Worm (Caenorhabditis elegans) whole organism, L4 larva: ENCODE measurements around the gene Y102A5C.4.

Source experiments
- F10B5.3 ChIP-seq: sonication (generic microtip); optimal IDR thresholded peaks from 2 replicates; lab custom pipeline; 2016; ENCODE audit warnings: mild to moderate bottlenecking, missing genetic modification characterization, missing compliant biosample characterization
- R02D3.7 ChIP-seq: fragments of 150-350 bp; sonication (generic microtip); optimal IDR thresholded peaks from 3 replicates; lab custom pipeline; 2014; ENCODE audit warnings: missing biosample characterization, missing genetic modification characterization
- T20F7.1 ChIP-seq: fragments of 200-800 bp; sonication (Bioruptor generic); optimal IDR thresholded peaks from 2 replicates; lab custom pipeline; 2018; ENCODE audit warnings: mild to moderate bottlenecking, missing genetic modification characterization, missing compliant biosample characterization
- ZK337.2 ChIP-seq: fragments of 200-800 bp; sonication (Bioruptor generic); IDR thresholded peaks from 2 replicates; pipeline ENCODE4 v1.3.6; 2022; ENCODE audit warnings: missing genetic modification reagents, missing genetic modification characterization, missing compliant biosample characterization
- ama-1 ChIP-seq: fragments of 150-350 bp; optimal IDR thresholded peaks from 2 replicates; lab custom pipeline; 2014; ENCODE audit warnings: inconsistent platforms, mixed read lengths
- ceh-32 ChIP-seq: sonication (generic microtip); optimal IDR thresholded peaks from 2 replicates; lab custom pipeline; 2016; ENCODE audit warnings: mild to moderate bottlenecking, missing genetic modification characterization, missing compliant biosample characterization; ENCODE audit not compliant: poor library complexity
- ceh-62 ChIP-seq: sonication (generic microtip); optimal IDR thresholded peaks from 2 replicates; lab custom pipeline; 2017; ENCODE audit warnings: missing biosample characterization, missing genetic modification characterization
- ces-1 ChIP-seq: fragments of 150-350 bp; sonication (generic microtip); optimal IDR thresholded peaks from 4 replicates; lab custom pipeline; 2014; ENCODE audit warnings: missing biosample characterization, missing genetic modification reagents, missing genetic modification characterization
- daf-19 ChIP-seq: fragments of 200-800 bp; sonication (Bioruptor generic); conservative IDR thresholded peaks from 2 replicates; pipeline ENCODE4 v1.3.6; 2022; ENCODE audit warnings: missing genetic modification characterization, missing compliant biosample characterization
- dmd-9 ChIP-seq: fragments of 200-800 bp; sonication (Bioruptor generic); IDR thresholded peaks from 2 replicates; pipeline ENCODE4 v1.3.6; 2022; ENCODE audit warnings: missing genetic modification reagents, missing genetic modification characterization, missing compliant biosample characterization
- duxl-1 ChIP-seq: sonication (generic microtip); optimal IDR thresholded peaks from 2 replicates; lab custom pipeline; 2016; ENCODE audit warnings: mild to moderate bottlenecking, missing genetic modification characterization, moderate library complexity, missing compliant biosample characterization; ENCODE audit not compliant: poor library complexity
- dve-1 ChIP-seq: sonication (generic microtip); optimal IDR thresholded peaks from 2 replicates; lab custom pipeline; 2017; ENCODE audit warnings: antibody characterized with exemption, mild to moderate bottlenecking, missing genetic modification characterization, missing compliant biosample characterization; ENCODE audit not compliant: insufficient read depth
- hlh-11 ChIP-seq: fragments of 200-800 bp; sonication (Bioruptor generic); optimal IDR thresholded peaks from 2 replicates; lab custom pipeline; 2018; ENCODE audit warnings: mild to moderate bottlenecking, missing genetic modification characterization, missing compliant biosample characterization
- lim-7 ChIP-seq: fragments of 200-800 bp; sonication (Bioruptor generic); IDR thresholded peaks from 2 replicates; pipeline ENCODE4 v1.3.6; 2022; ENCODE audit warnings: missing genetic modification characterization, missing compliant biosample characterization
- lin-1 ChIP-seq: fragments of 200-800 bp; sonication (Bioruptor generic); IDR thresholded peaks from 2 replicates; pipeline ENCODE4 v1.3.6; 2022; ENCODE audit warnings: missing genetic modification reagents, missing genetic modification characterization, missing compliant biosample characterization
- lsy-2 ChIP-seq, 2 experiments: fragments of 150-350 bp in 1 of 2; sonication (generic microtip) in 1 of 2; optimal IDR thresholded peaks; 2 replicates each; lab custom pipeline; 2014 to 2017; ENCODE audit warnings: missing biosample characterization in 2 of 2, missing genetic modification characterization in 2 of 2
- madf-5 ChIP-seq, 2 experiments: fragments of 200-800 bp; sonication (Bioruptor generic); IDR thresholded peaks; 2 replicates each; pipeline ENCODE4 v1.3.6; 2022; ENCODE audit warnings: missing compliant biosample characterization in 2 of 2, missing genetic modification characterization in 2 of 2
- mdl-1 ChIP-seq, 2 experiments: fragments of 150-350 bp in 1 of 2; sonication (generic microtip) in 1 of 2; optimal IDR thresholded peaks; 2 replicates each; lab custom pipeline; 2014 to 2017; ENCODE audit warnings: missing biosample characterization in 2 of 2, missing genetic modification characterization in 2 of 2
- mep-1 ChIP-seq: fragments of 150-350 bp; sonication (generic microtip); optimal IDR thresholded peaks from 3 replicates; lab custom pipeline; 2014; ENCODE audit warnings: missing biosample characterization, missing genetic modification characterization
- nhr-25 ChIP-seq: sonication (generic microtip); optimal IDR thresholded peaks from 2 replicates; lab custom pipeline; 2017; ENCODE audit warnings: missing genetic modification characterization, mild to moderate bottlenecking, missing compliant biosample characterization, antibody characterized with exemption, moderate library complexity, borderline replicate concordance; ENCODE audit not compliant: insufficient read depth
- nhr-41 ChIP-seq: fragments of 200-800 bp; sonication (Bioruptor generic); IDR thresholded peaks from 2 replicates; pipeline ENCODE4 v1.3.6; 2022; ENCODE audit warnings: missing genetic modification reagents, missing genetic modification characterization, missing compliant biosample characterization
- nhr-77 ChIP-seq: fragments of 150-350 bp; optimal IDR thresholded peaks from 2 replicates; lab custom pipeline; 2014; ENCODE audit warnings: missing biosample characterization, missing genetic modification characterization
- pha-4 ChIP-seq, 2 experiments: fragments of 150-350 bp in 1 of 2; fragments of 200-800 bp in 1 of 2; sonication (Bioruptor generic) in 1 of 2; IDR thresholded peaks in 1 of 2; optimal IDR thresholded peaks in 1 of 2; 2 replicates each; pipeline versions ENCODE4 v1.3.6 to Lab custom; 2014 to 2022; ENCODE audit warnings: missing genetic modification characterization in 2 of 2, missing genetic modification reagents in 2 of 2, missing biosample characterization in 1 of 2, missing compliant biosample characterization in 1 of 2
- pqm-1 ChIP-seq: sonication (generic microtip); optimal IDR thresholded peaks from 2 replicates; lab custom pipeline; 2017; ENCODE audit warnings: missing biosample characterization, missing genetic modification characterization
- rbr-2 ChIP-seq: sonication (generic microtip); optimal IDR thresholded peaks from 2 replicates; lab custom pipeline; 2016; ENCODE audit warnings: missing genotype, missing genetic modification characterization, missing compliant biosample characterization
- snpc-1.2 ChIP-seq: fragments of 200-800 bp; sonication (Bioruptor generic); IDR thresholded peaks from 2 replicates; pipeline ENCODE4 v1.3.6; 2022; ENCODE audit warnings: missing genetic modification reagents, missing genetic modification characterization, missing compliant biosample characterization
- tra-1 ChIP-seq: fragments of 200-800 bp; sonication (Bioruptor generic); IDR thresholded peaks from 2 replicates; pipeline ENCODE4 v1.3.6; 2022; ENCODE audit warnings: missing genetic modification reagents, missing genetic modification characterization, missing compliant biosample characterization
- unc-39 ChIP-seq: sonication (generic microtip); optimal IDR thresholded peaks from 2 replicates; lab custom pipeline; 2017; ENCODE audit warnings: missing biosample characterization, missing genetic modification characterization
- unc-62 ChIP-seq, 3 experiments: fragments of 150-350 bp in 1 of 3; sonication (generic microtip); optimal IDR thresholded peaks in 2 of 3; peaks in 1 of 3; 1 replicate in 1 of 3; 2 replicates in 2 of 3; lab custom pipeline; 2014 to 2017; ENCODE audit warnings: missing biosample characterization in 3 of 3, missing genetic modification characterization in 3 of 3, missing genetic modification reagents in 3 of 3, missing genotype in 1 of 3
- ztf-11 ChIP-seq: fragments of 150-350 bp; optimal IDR thresholded peaks from 2 replicates; lab custom pipeline; 2014; ENCODE audit warnings: missing biosample characterization, missing genetic modification characterization

Y102A5C.4 gene

DNA sequence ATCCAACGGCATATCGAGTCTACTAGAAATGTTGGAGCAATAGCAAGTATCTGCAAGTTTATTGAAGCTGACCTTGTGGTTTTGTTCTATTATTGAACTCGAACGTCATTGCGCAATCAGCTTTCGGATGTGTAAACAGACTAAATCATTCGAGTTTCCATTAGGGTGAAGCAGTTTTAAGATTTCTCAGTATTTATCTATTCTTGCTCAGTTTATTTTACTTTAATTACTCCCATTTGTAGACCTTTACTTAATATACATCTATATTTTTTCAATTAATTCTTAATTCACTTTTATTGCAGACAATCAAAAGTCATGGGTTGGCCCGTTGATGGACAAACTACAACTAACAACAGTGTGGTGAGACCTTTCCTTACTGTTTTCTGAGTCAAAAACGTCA lies 41.4 kb upstream of the Y102A5C.4 start, which contains the start of gene F09C6.14:
Gene F09C6.14 (plus strand): TSS at position 301 of the 400 bp plus-strand sequence.
- TF ChIP-seq lim-7 (GFP tag; lab: Robert Waterston, UW), result no peak

DNA sequence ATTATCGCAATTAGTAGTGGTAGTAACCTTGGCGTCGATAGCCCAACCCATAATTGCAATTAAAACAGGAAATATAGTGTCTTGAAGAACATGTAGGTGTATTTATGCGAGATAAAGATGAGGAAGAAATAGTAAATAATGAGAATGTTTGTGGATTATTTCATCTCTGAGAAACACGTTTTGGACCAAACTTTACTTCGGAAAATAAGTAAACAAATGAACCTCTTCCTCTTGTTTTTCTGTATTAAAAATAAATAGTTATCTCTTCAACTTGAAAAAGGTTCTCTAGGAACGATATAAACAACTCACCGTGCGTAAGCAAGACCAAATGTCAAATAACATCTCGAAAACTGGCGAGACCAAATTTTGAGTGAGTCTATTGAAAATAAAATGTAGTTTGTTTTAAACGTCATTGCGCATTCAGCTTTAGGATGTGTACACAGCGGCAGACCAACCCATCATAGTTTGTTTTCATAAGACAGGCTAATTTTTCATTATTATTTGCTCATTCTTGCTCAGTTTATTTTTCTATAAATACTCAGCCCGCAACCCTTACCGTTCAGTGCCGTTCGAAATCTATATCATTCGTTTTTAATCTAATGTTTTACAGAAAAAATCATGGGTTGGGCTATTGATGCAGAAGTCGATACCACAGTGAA lies 39.7 kb upstream of the Y102A5C.4 start, which contains the start of the genes F09C6.11 and F09C6.12:
Gene F09C6.11 (minus strand): TSS at position 51 of the 659 bp plus-strand sequence.
Gene F09C6.12 (plus strand): TSS at position 609 of the 659 bp plus-strand sequence.
- TF ChIP-seq pha-4 (GFP tag; IDR thresholded peaks at IDR 0.05; lab: Robert Waterston, UW) (no peak), pha-4 (tag; optimal IDR thresholded peaks at IDR 0.05; lab: Kevin White, UChicago) (peak; percentile 27), nhr-41 (GFP tag; lab: Robert Waterston, UW) (no peak)

DNA sequence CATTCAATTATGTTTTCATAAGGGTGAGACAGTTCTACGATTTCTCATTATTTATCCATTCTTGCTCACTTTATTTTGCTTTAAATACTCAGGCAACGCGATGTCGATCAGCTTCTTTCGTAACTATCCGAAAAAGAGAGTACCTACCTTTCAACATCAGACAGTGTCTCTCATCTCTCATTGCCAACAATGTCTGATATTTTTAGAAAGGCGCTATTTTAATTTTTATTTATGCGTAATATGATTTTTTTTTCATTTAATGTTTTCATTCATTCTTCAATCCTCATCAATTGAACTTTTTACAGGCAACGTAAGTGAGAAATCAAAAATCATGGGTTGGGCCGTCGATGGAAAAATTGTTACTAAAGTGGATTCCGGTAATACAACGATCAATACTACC lies 37.3 kb upstream of the Y102A5C.4 start, which contains the start of gene F09C6.13:
Gene F09C6.13 (plus strand): TSS at position 301 of the 400 bp plus-strand sequence.
- TF ChIP-seq dmd-9 (no peak), unc-62 (GFP tag; optimal IDR thresholded peaks at IDR 0.05 in 1 of 2; lab: Kevin White, UChicago) (peak in 1 of 2 experiments; percentile 6), unc-62 (tag; optimal IDR thresholded peaks at IDR 0.05; lab: Kevin White, UChicago) (no peak)

ce11 chrV:16888788-16889325 lies 33.2 kb upstream of the Y102A5C.4 start, which contains the start of the genes ifas-2 and fbxa-44:
Gene ifas-2, minus strand, starts transcription at chrV:16888888.
Gene fbxa-44, plus strand, starts transcription at chrV:16889275.
- no peak for TF ChIP-seq madf-5 (GFP tag; IDR thresholded peaks at IDR 0.05; lab: Robert Waterston, UW)
- no peak for TF ChIP-seq tra-1 (GFP tag; lab: Robert Waterston, UW)
- no peak for TF ChIP-seq mdl-1 (tag; optimal IDR thresholded peaks at IDR 0.05; lab: Kevin White, UChicago)
- no peak for TF ChIP-seq ZK337.2 (GFP tag; lab: Robert Waterston, UW)
- no peak for TF ChIP-seq pqm-1 (tag; lab: Kevin White, UChicago)

DNA sequence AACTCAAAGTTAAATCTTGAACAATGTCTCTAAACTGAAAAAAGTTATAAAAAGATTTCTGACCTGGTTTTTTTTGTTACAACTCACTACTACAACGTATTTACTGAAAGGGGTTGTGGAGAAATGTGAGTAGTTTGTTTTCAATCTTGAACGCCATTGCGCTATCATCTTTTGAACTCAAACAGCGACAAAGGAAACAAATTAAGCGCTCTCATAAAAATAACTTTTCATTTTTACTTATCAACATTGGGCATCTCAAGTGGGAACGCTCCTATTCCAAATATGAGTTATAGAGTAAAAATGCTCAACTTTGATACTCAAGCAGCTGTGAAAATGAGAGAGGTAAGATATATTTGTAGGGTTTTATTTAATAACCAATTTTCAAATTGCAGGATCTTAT lies 28.6 kb upstream of the Y102A5C.4 start, which contains the start of gene F09C6.15:
Gene F09C6.15 (plus strand): TSS at position 301 of the 400 bp plus-strand sequence.
- TF ChIP-seq dve-1 (tag; lab: Kevin White, UChicago) (no peak), lsy-2 (tag; optimal IDR thresholded peaks at IDR 0.05; lab: Kevin White, UChicago) (no peak), ama-1 (lab: Kevin White, UChicago) (no peak), R02D3.7 (tag; lab: Kevin White, UChicago) (no peak), mep-1 (no peak), ztf-11 (no peak), ces-1 (GFP tag; lab: Kevin White, UChicago) (no peak), nhr-25 (tag; lab: Kevin White, UChicago) (no peak), madf-5 (GFP tag; IDR thresholded peaks at IDR 0.05; lab: Robert Waterston, UW) (no peak), nhr-77 (tag; lab: Kevin White, UChicago) (no peak)
- TF ChIP-seq, all 104 proteins: peak for 0

DNA sequence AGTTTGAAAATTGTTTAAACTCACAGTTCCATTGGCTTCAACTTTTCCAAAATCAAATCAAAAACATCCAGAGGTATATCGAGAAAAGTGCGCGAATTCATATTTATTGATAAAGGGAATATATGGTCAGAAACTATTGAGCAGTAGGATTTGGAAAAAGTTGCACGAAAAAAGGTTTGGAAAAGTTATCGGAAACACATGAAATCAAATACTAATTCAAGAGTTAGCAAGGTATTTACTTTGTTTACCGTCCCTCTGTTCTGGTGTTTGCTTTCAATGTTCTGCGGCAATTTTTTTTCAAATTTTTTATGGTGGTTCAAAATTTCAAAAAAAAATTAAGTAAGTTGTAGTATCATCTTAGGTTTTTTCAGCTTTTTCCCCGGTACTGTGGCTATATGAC lies 22.7 kb upstream of the Y102A5C.4 start, which contains the start of gene fbxa-45:
Gene fbxa-45 (minus strand): TSS at position 101 of the 400 bp plus-strand sequence.
- TF ChIP-seq lin-1, result no peak

- TF ChIP-seq duxl-1 (tag; lab: Kevin White, UChicago) (no peak), nhr-41 (GFP tag; lab: Robert Waterston, UW) (no peak), snpc-1.2 (GFP tag; lab: Robert Waterston, UW) (no peak), daf-19 (GFP tag; lab: Robert Waterston, UW) (no peak), mep-1 (no peak), T20F7.1 (GFP tag; lab: Kevin White, UChicago) (no peak), ceh-32 (tag; lab: Kevin White, UChicago) (no peak), nhr-25 (tag; lab: Kevin White, UChicago) (no peak), ama-1 (lab: Kevin White, UChicago) (no peak), ceh-62 (no peak), ZK337.2 (GFP tag; lab: Robert Waterston, UW) (no peak), hlh-11 (no peak), F10B5.3 (tag; lab: Kevin White, UChicago) (no peak), rbr-2 (tag; lab: Kevin White, UChicago) (no peak), unc-39 (no peak)
Measured at ce11 chrV:16902726-16903125, 19.3 kb upstream of the Y102A5C.4 start, which contains the start of gene srd-68. Gene srd-68, minus strand, starts transcription at chrV:16902826.
